Fruit fly (Drosophila melanogaster) whole organism: ENCODE results near the gene Best3.

Source experiments
- CG8478 ChIP-seq: fragments of >200 bp; optimal IDR thresholded peaks from 2 replicates; lab custom pipeline; 2018; ENCODE audit warnings: inconsistent platforms
- Dll ChIP-seq: fragments of >200 bp; optimal IDR thresholded peaks from 2 replicates; lab custom pipeline; 2017
- EcR ChIP-seq, 2 experiments: fragments of >200 bp; optimal IDR thresholded peaks; 2 replicates each; lab custom pipeline; 2017; ENCODE audit warnings: missing biosample characterization in 2 of 2, missing genetic modification characterization in 2 of 2, missing genetic modification reagents in 2 of 2
- pan ChIP-seq: fragments of >200 bp; optimal IDR thresholded peaks from 2 replicates; lab custom pipeline; 2017
- psq ChIP-seq: fragments of >200 bp; optimal IDR thresholded peaks from 2 replicates; lab custom pipeline; 2017
- usp ChIP-seq: fragments of >200 bp; optimal IDR thresholded peaks from 2 replicates; lab custom pipeline; 2017; ENCODE audit warnings: missing biosample characterization, missing genetic modification characterization, mixed read lengths

The Best3 gene

dm6 chr3L:15302685-15303084 lies at the start of gene Best3:
Gene Best3, minus strand, starts transcription at chr3L:15302785.
- TF ChIP-seq CG8478 (lab: Kevin White, UChicago) (no peak), EcR (GFP tag; optimal IDR thresholded peaks at IDR 0.05; lab: Kevin White, UChicago) (no peak), psq (lab: Kevin White, UChicago) (no peak)

dm6 chr3L:15352048-15352447 lies 49.5 kb upstream of the Best3 start:
- TF ChIP-seq pan (lab: Kevin White, UChicago) (no peak), Dll (lab: Kevin White, UChicago) (no peak), EcR (GFP tag; optimal IDR thresholded peaks at IDR 0.05; lab: Kevin White, UChicago) (no peak), CG8478 (lab: Kevin White, UChicago) (no peak), psq (lab: Kevin White, UChicago) (no peak), usp (GFP tag; lab: Kevin White, UChicago) (no peak)

dm6 chr3L:15348759-15349158 lies 46.2 kb upstream of the Best3 start:
- TF ChIP-seq CG8478 (lab: Kevin White, UChicago) (no peak), pan (lab: Kevin White, UChicago) (no peak), EcR (GFP tag; optimal IDR thresholded peaks at IDR 0.05; lab: Kevin White, UChicago) (no peak), usp (GFP tag; lab: Kevin White, UChicago) (no peak), psq (lab: Kevin White, UChicago) (no peak), Dll (lab: Kevin White, UChicago) (no peak)

- no peak for TF ChIP-seq Dll (lab: Kevin White, UChicago)
Measured at dm6 chr3L:15347695-15348465, 45.3 kb upstream of the Best3 start.

- TF ChIP-seq EcR (GFP tag; optimal IDR thresholded peaks at IDR 0.05; lab: Kevin White, UChicago) (no peak), pan (lab: Kevin White, UChicago) (no peak), CG8478 (lab: Kevin White, UChicago) (no peak)
Measured at dm6 chr3L:15344923-15345322, 42.3 kb upstream of the Best3 start.

- no peak for TF ChIP-seq CG8478 (lab: Kevin White, UChicago)
- TF ChIP-seq usp (GFP tag; lab: Kevin White, UChicago) = no peak
- TF ChIP-seq Dll (lab: Kevin White, UChicago) = no peak
- TF ChIP-seq pan (lab: Kevin White, UChicago) = no peak
- TF ChIP-seq EcR (GFP tag; optimal IDR thresholded peaks at IDR 0.05; lab: Kevin White, UChicago) = no peak
- TF ChIP-seq psq (lab: Kevin White, UChicago) = no peak
Measured at dm6 chr3L:15336277-15336821, 33.8 kb upstream of the Best3 start, which contains the start of gene Toll-6. Gene Toll-6, plus strand, starts transcription at chr3L:15336692.

dm6 chr3L:15334640-15335039 lies 32.1 kb upstream of the Best3 start:
- TF ChIP-seq psq (lab: Kevin White, UChicago) (no peak), Dll (lab: Kevin White, UChicago) (no peak), CG8478 (lab: Kevin White, UChicago) (no peak), usp (GFP tag; lab: Kevin White, UChicago) (no peak), EcR (GFP tag; optimal IDR thresholded peaks at IDR 0.05; lab: Kevin White, UChicago) (no peak), pan (lab: Kevin White, UChicago) (no peak)

- TF ChIP-seq pan (lab: Kevin White, UChicago) (no peak), CG8478 (lab: Kevin White, UChicago) (no peak), usp (GFP tag; lab: Kevin White, UChicago) (no peak), Dll (lab: Kevin White, UChicago) (no peak), EcR (GFP tag; optimal IDR thresholded peaks at IDR 0.05; lab: Kevin White, UChicago) (no peak), psq (lab: Kevin White, UChicago) (no peak)
Measured at dm6 chr3L:15330161-15330542, 27.6 kb upstream of the Best3 start.

- TF ChIP-seq psq (lab: Kevin White, UChicago) (no peak), usp (GFP tag; lab: Kevin White, UChicago) (no peak), EcR (GFP tag; optimal IDR thresholded peaks at IDR 0.05; lab: Kevin White, UChicago) (no peak), Dll (lab: Kevin White, UChicago) (no peak), CG8478 (lab: Kevin White, UChicago) (no peak), pan (lab: Kevin White, UChicago) (no peak)
Measured at dm6 chr3L:15329261-15330160, 26.9 kb upstream of the Best3 start.

dm6 chr3L:15325445-15325844 lies 22.9 kb upstream of the Best3 start:
- no peak for TF ChIP-seq psq (lab: Kevin White, UChicago)
- TF ChIP-seq CG8478 (lab: Kevin White, UChicago) = no peak
- no peak for TF ChIP-seq EcR (GFP tag; optimal IDR thresholded peaks at IDR 0.05; lab: Kevin White, UChicago)
- no peak for TF ChIP-seq usp (GFP tag; lab: Kevin White, UChicago)
- no peak for TF ChIP-seq Dll (lab: Kevin White, UChicago)
- no peak for TF ChIP-seq pan (lab: Kevin White, UChicago)

dm6 chr3L:15322173-15322572 lies 19.6 kb upstream of the Best3 start:
- TF ChIP-seq Dll (lab: Kevin White, UChicago) = no peak
- no peak for TF ChIP-seq pan (lab: Kevin White, UChicago)
- no peak for TF ChIP-seq usp (GFP tag; lab: Kevin White, UChicago)
- no peak for TF ChIP-seq EcR (GFP tag; optimal IDR thresholded peaks at IDR 0.05; lab: Kevin White, UChicago)
- TF ChIP-seq CG8478 (lab: Kevin White, UChicago) = no peak
- no peak for TF ChIP-seq psq (lab: Kevin White, UChicago)
